Worm (Caenorhabditis elegans): Measurements from ENCODE around the gene C17H12.2.

ce11 chrIV:6785151-6785550, 5.1 kb downstream of the C17H12.2 start, which contains the start of gene dyci-1:
- TF ChIP-seq elt-1 (tag; optimal IDR thresholded peaks at IDR 0.05; ENCODE audit: borderline replicate concordance, insufficient read depth) (no peak), pha-4 (tag; optimal IDR thresholded peaks at IDR 0.05) (peak; percentile 38), lin-13 (tag; optimal IDR thresholded peaks at IDR 0.05) (no peak), snpc-4 (tag; optimal IDR thresholded peaks at IDR 0.05) (no peak), unc-62 (GFP tag; optimal IDR thresholded peaks at IDR 0.05) (no peak), nhr-237 (tag; optimal IDR thresholded peaks at IDR 0.05) (no peak)

All from whole organism, mixed stage, embryonic.